Worm (Caenorhabditis elegans): Measurements from ENCODE around the gene pigk-1.

DNA sequence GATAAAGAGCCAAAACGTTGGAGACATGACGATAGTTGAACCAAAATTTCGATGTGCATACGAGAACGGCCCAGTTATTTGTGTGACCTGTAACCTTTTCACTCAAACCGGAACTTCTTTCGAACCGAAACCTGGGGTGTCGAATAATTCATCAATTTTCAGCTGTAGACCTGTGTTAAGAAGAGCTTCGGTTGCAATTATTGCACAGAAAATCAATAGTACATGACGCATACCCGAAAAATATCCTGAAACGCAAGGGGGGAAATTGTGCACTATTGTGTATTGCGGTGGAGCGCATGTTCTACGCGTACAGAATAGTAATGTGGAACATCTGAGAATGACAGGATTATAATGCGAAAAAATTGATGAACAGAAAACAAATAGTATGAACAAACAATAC is at the start of gene pigk-1:
- no peak for TF ChIP-seq nhr-111 (GFP tag; optimal IDR thresholded peaks at IDR 0.05)
- peak; percentile 65 for TF ChIP-seq ama-1 (optimal IDR thresholded peaks at IDR 0.05)
- no peak for TF ChIP-seq unc-39 (tag; optimal IDR thresholded peaks at IDR 0.05)
